Worm (Caenorhabditis elegans): Measurements from ENCODE around the gene T25D3.3.

The T25D3.3 gene

DNA sequence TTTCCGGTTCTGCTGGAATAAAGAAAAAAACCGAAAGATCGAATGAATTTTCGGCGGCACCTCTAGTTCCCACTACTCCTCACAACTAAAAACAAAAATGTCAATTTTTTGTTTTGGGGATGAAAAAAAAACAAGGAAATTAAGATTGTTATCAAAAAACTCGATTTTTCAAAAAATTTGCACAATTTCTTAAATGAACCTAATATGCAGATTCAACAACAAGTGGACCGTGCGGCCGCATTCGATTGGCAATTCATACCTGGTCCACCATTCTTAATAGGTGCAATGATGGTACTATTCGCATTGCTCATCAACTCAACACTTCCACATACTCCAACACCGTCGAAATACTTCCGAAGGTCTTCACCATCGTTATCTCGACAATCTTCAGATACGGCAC, 888 bp upstream of the T25D3.3 start:
- TF ChIP-seq ceh-16 (tag; optimal IDR thresholded peaks at IDR 0.05): no peak
- no peak for TF ChIP-seq F13H6.1 (tag; optimal IDR thresholded peaks at IDR 0.05)
- no peak for TF ChIP-seq lin-13 (GFP tag; optimal IDR thresholded peaks at IDR 0.05)
- no peak for TF ChIP-seq snpc-4 (tag; optimal IDR thresholded peaks at IDR 0.05)
- TF ChIP-seq crh-2 (tag; optimal IDR thresholded peaks at IDR 0.05): no peak
- no peak for TF ChIP-seq elt-1 (tag; optimal IDR thresholded peaks at IDR 0.05)

DNA sequence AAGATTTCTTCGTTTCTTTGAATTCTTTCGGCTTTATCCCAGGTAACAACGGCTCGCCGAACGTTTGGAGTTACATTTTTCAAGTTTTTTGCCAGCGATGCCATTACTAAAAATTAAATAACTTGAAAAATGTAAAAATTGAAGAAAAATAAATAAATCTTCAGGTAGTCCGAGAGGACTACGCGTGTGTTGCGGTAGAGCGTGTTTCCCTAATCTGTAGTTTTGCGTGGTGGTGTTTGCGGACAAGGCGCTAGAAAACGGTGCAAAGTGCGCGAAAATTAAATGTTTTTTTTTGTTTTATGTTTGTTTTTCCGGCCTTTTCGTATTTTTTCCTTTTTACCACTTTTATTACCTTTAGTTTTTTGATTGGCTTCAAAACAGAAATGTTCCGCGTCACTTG, 3.5 kb downstream of the T25D3.3 start, which contains the start of gene mrpl-28:
TSS of gene mrpl-28 (minus strand) at position 106 of the 400 bp plus-strand sequence.
- TF ChIP-seq nhr-237 (tag; optimal IDR thresholded peaks at IDR 0.05) (peak; percentile 52), lsy-2 (tag; optimal IDR thresholded peaks at IDR 0.05) (peak; percentile 90 to 95), dmd-4 (tag; optimal IDR thresholded peaks at IDR 0.05) (no peak), nhr-129 (tag; optimal IDR thresholded peaks at IDR 0.05) (peak; percentile 85), sma-3 (GFP tag; optimal IDR thresholded peaks at IDR 0.05) (peak; percentile 95), nhr-77 (tag; optimal IDR thresholded peaks at IDR 0.05) (peak; percentile 29), mab-5 (tag; optimal IDR thresholded peaks at IDR 0.05) (peak; percentile 95), lin-39 (tag; optimal IDR thresholded peaks at IDR 0.05) (no peak), lin-11 (tag; optimal IDR thresholded peaks at IDR 0.05) (peak; percentile 96), ztf-11 (tag; optimal IDR thresholded peaks at IDR 0.05) (no peak), snpc-4 (tag; optimal IDR thresholded peaks at IDR 0.05) (peak; percentile 81), R02D3.7 (tag; optimal IDR thresholded peaks at IDR 0.05) (peak; percentile 73), fos-1 (tag; optimal IDR thresholded peaks at IDR 0.05) (peak; percentile 78), zag-1 (tag; optimal IDR thresholded peaks at IDR 0.05) (peak; percentile 64), skn-1 (tag; optimal IDR thresholded peaks at IDR 0.05) (no peak), sma-9 (GFP tag; optimal IDR thresholded peaks at IDR 0.05) (peak; percentile 95), sma-9 (tag; optimal IDR thresholded peaks at IDR 0.05) (no peak), egl-27 (tag; optimal IDR thresholded peaks at IDR 0.05) (peak; percentile 92), nhr-11 (tag; optimal IDR thresholded peaks at IDR 0.05) (no peak), nhr-21 (tag; optimal IDR thresholded peaks at IDR 0.05) (peak; percentile 91), sem-4 (tag; optimal IDR thresholded peaks at IDR 0.05) (peak; percentile 86), gmeb-1 (tag; optimal IDR thresholded peaks at IDR 0.05) (peak; percentile 97), nhr-12 (tag; optimal IDR thresholded peaks at IDR 0.05) (no peak), ztf-4 (tag; optimal IDR thresholded peaks at IDR 0.05) (peak; percentile 86), lin-13 (GFP tag; optimal IDR thresholded peaks at IDR 0.05) (peak; percentile 95), unc-55 (GFP tag; optimal IDR thresholded peaks at IDR 0.05) (peak; percentile 98), ama-1 (optimal IDR thresholded peaks at IDR 0.05) (peak; percentile 57), blmp-1 (tag; optimal IDR thresholded peaks at IDR 0.05; ENCODE audit: insufficient read depth) (peak; percentile 76), peb-1 (tag; optimal IDR thresholded peaks at IDR 0.05) (no peak), mbf-1 (tag; optimal IDR thresholded peaks at IDR 0.05) (no peak), unc-39 (tag; optimal IDR thresholded peaks at IDR 0.05) (no peak), nhr-10 (tag; optimal IDR thresholded peaks at IDR 0.05) (peak; percentile 66), crh-2 (tag; optimal IDR thresholded peaks at IDR 0.05) (peak; percentile 95), nhr-25 (tag; optimal IDR thresholded peaks at IDR 0.05) (peak; percentile 90), C34F6.9 (tag; optimal IDR thresholded peaks at IDR 0.05) (peak; percentile 95), Y55F3AM.14 (GFP tag; optimal IDR thresholded peaks at IDR 0.05) (peak; percentile 60), ceh-82 (tag; optimal IDR thresholded peaks at IDR 0.05) (peak; percentile 79), aly-2 (tag; optimal IDR thresholded peaks at IDR 0.05) (no peak), mdl-1 (tag; optimal IDR thresholded peaks at IDR 0.05) (peak in 1 of 2 experiments; percentile 26), ztf-1 (GFP tag; conservative IDR thresholded peaks at IDR 0.05) (no peak), unc-62 (GFP tag; optimal IDR thresholded peaks at IDR 0.05) (peak; percentile 64), ZK546.5 (tag; optimal IDR thresholded peaks at IDR 0.05) (peak; percentile 55), nhr-6 (tag; optimal IDR thresholded peaks at IDR 0.05) (peak; percentile 90), ceh-16 (tag; optimal IDR thresholded peaks at IDR 0.05) (no peak), F13H6.1 (tag; optimal IDR thresholded peaks at IDR 0.05) (peak; percentile 93)
